Worm (Caenorhabditis elegans) whole organism, L1 larva: ENCODE measurements around the gene F32D1.7.

Experiments
- dpl-1 ChIP-seq, 3 experiments: fragments of 150-350 bp in 2 of 3; sonication (generic microtip) in 1 of 3; optimal IDR thresholded peaks; 2 replicates each; lab custom pipeline; 2014 to 2017; ENCODE audit warnings: missing biosample characterization in 3 of 3, missing genetic modification characterization in 3 of 3, missing genetic modification reagents in 3 of 3
- nhr-28 ChIP-seq: fragments of 150-350 bp; optimal IDR thresholded peaks from 2 replicates; lab custom pipeline; 2014; ENCODE audit warnings: missing biosample characterization, missing genetic modification characterization
- unc-62 ChIP-seq: fragments of 150-350 bp; optimal IDR thresholded peaks from 2 replicates; lab custom pipeline; 2014; ENCODE audit warnings: missing biosample characterization, missing genetic modification reagents, missing genetic modification characterization

DNA sequence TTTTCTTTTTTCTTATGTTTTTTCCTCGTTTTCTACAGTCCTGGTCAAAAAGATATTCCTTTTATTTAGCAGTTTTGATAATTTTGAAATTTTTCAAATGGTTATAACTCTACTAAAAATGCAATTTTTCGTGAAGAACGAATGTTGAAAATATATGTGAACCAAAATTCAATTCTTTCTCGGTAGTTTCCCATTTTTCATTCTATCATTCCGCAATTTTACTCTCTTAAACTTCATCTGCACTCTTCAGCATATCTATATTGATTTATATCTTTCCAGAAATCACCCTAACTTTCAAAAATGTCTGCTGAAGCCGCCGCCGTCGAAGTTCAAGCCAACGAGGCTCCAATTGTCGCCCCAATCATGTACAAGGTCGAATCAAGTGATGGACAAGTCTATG, 46.2 kb upstream of the F32D1.7 start, which contains the start of gene skr-7:
- TF ChIP-seq unc-62 (GFP tag; lab: Kevin White, UChicago) = no peak
- no peak for TF ChIP-seq nhr-28 (tag; lab: Kevin White, UChicago)
- no peak for TF ChIP-seq dpl-1 (GFP tag; optimal IDR thresholded peaks at IDR 0.05; lab: Kevin White, UChicago)
